Worm (Caenorhabditis elegans): ENCODE results near the gene B0222.15.

B0222.15 gene

DNA sequence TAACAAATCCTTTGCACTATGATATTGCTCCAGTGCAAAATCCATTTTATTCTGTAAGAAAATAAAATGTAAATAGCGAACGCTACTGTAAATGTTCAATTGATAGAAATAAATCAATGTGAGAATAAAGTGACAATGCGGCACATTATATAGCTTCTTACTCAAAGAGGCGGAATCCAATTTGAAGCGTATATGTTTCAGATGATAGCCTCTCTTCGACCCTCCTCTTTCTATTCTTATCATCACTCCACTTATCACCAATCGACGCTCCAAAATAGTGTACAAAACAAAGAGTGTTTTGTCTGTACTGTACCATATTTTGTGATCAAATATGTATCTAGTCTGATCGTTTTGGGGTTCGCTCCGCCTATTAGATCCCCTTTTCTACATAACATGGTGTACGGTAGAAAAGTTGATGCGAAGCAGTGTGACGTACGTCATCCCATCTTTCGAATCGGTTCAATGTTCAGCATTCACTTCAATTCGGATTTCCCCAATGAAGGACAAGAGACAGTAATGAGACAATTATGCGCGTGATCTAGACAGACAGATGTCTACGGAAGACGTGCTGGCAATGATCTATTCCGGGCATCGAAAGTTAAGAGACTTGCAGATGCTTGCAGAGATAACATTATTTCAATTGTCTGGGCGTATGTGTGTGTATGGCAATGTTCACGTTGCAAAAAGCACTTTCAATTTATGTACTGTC lies 9.6 kb downstream of the B0222.15 start, which contains the start of gene spl-2 (continued):
- no peak for TF ChIP-seq ctbp-1 (GFP tag; IDR thresholded peaks at IDR 0.05)
- TF ChIP-seq lin-13 (GFP tag; optimal IDR thresholded peaks at IDR 0.05), result no peak
- TF ChIP-seq nhr-77 (tag; optimal IDR thresholded peaks at IDR 0.05), result no peak
- peak; percentile 42 for TF ChIP-seq hlh-30 (tag; optimal IDR thresholded peaks at IDR 0.05; ENCODE audit: insufficient read depth)
- no peak for TF ChIP-seq nhr-25 (tag; optimal IDR thresholded peaks at IDR 0.05; ENCODE audit: borderline replicate concordance, insufficient read depth)
- TF ChIP-seq sdz-12 (GFP tag; optimal IDR thresholded peaks at IDR 0.05), result no peak
- no peak for TF ChIP-seq Y75B8A.6 (GFP tag; IDR thresholded peaks at IDR 0.05)
- TF ChIP-seq dve-1 (tag; optimal IDR thresholded peaks at IDR 0.05; ENCODE audit: insufficient read depth), result no peak
- no peak for TF ChIP-seq ztf-11 (tag; optimal IDR thresholded peaks at IDR 0.05)
- no peak for TF ChIP-seq nhr-41 (GFP tag; IDR thresholded peaks at IDR 0.05)
- no peak for TF ChIP-seq lin-29 (GFP tag; IDR thresholded peaks at IDR 0.05)
- no peak for TF ChIP-seq hmg-1.1 (GFP tag; IDR thresholded peaks at IDR 0.05)
- TF ChIP-seq F37D6.2 (tag; optimal IDR thresholded peaks at IDR 0.05), result no peak
- TF ChIP-seq dmd-6 (GFP tag; IDR thresholded peaks at IDR 0.05), result peak; percentile 25; the same call in 1 of the 2 replicates
- no peak for TF ChIP-seq ceh-20 (GFP tag; IDR thresholded peaks at IDR 0.05)
- TF ChIP-seq spr-3 (GFP tag; optimal IDR thresholded peaks at IDR 0.05), result no peak
- TF ChIP-seq lin-38 (GFP tag; IDR thresholded peaks at IDR 0.05), result no peak
- TF ChIP-seq mxl-3 (GFP tag; optimal IDR thresholded peaks at IDR 0.05), result peak; percentile 56
- no peak for TF ChIP-seq nhr-6 (tag; optimal IDR thresholded peaks at IDR 0.05)
- TF ChIP-seq nhr-48 (tag; optimal IDR thresholded peaks at IDR 0.05), result peak; percentile 37
- TF ChIP-seq attf-4 (tag; optimal IDR thresholded peaks at IDR 0.05), result no peak
- TF ChIP-seq Y5F2A.4 (GFP tag; optimal IDR thresholded peaks at IDR 0.05), result no peak
- TF ChIP-seq snpc-1.2 (GFP tag; IDR thresholded peaks at IDR 0.05), result no peak
- no peak for TF ChIP-seq nhr-11 (tag; optimal IDR thresholded peaks at IDR 0.05)
- no peak for TF ChIP-seq fkh-10 (GFP tag; optimal IDR thresholded peaks at IDR 0.05)
- TF ChIP-seq ama-1 (optimal IDR thresholded peaks at IDR 0.05), result no peak
- no peak for TF ChIP-seq nhr-76 (tag; optimal IDR thresholded peaks at IDR 0.05)
- TF ChIP-seq daf-12 (tag; optimal IDR thresholded peaks at IDR 0.05), result no peak

DNA sequence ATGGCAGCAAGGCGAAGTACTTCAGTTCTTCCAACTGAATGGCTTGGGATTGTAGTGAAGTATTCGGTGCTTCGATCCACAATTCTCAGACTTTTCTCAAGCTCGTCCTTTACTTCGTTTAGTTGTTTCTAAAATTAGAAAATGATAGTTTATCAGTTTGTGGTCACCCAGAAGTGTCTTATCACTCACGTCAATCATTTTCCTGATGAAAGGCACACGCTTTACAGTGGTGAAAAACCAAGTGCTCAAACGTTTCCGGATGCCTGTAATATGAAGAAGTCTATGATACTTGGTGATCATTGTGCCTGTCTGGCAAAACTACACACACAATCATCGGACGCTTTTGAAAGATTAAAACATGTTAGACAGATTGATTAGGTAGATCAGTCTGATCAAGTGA lies 10.4 kb downstream of the B0222.15 start:
- TF ChIP-seq sdz-12 (GFP tag; optimal IDR thresholded peaks at IDR 0.05), result no peak
- TF ChIP-seq hlh-11 (tag; optimal IDR thresholded peaks at IDR 0.05), result peak; percentile 38
- no peak for TF ChIP-seq pha-4 (GFP tag; IDR thresholded peaks at IDR 0.05)
- no peak for TF ChIP-seq pha-4 (tag; optimal IDR thresholded peaks at IDR 0.05)
- TF ChIP-seq nhr-28 (tag; optimal IDR thresholded peaks at IDR 0.05), result peak; percentile 3
- TF ChIP-seq unc-39 (tag; optimal IDR thresholded peaks at IDR 0.05), result no peak
- TF ChIP-seq dmd-6 (GFP tag; IDR thresholded peaks at IDR 0.05), result peak; percentile 75
- TF ChIP-seq nhr-76 (tag; optimal IDR thresholded peaks at IDR 0.05), result no peak
- 0 out of 2 replicates have a peak, but pooled peaks have one; percentile 17 for TF ChIP-seq tra-1 (GFP tag; IDR thresholded peaks at IDR 0.05)
- TF ChIP-seq lim-7 (GFP tag; IDR thresholded peaks at IDR 0.05), result no peak
- no peak for TF ChIP-seq lin-39 (tag; optimal IDR thresholded peaks at IDR 0.05)
- TF ChIP-seq pqm-1 (tag; optimal IDR thresholded peaks at IDR 0.05), result peak; percentile 23

ce11 chrV:9143896-9144295 lies 12.7 kb downstream of the B0222.15 start:
- TF ChIP-seq nhr-28 (tag; optimal IDR thresholded peaks at IDR 0.05) (peak; percentile 23), lin-15B (tag; optimal IDR thresholded peaks at IDR 0.05) (no peak)

Data from whole organism, L4 larva.